Worm (Caenorhabditis elegans) whole organism, young adult: ENCODE measurements around the gene ceh-86.

Experiments used
- B0035.1 ChIP-seq: sonication (generic microtip); optimal IDR thresholded peaks from 2 replicates; lab custom pipeline; 2016; ENCODE audit warnings: missing genetic modification characterization, mild to moderate bottlenecking, missing compliant biosample characterization, missing genotype, missing genetic modification reagents
- B0336.3 ChIP-seq: fragments of 200-800 bp; sonication (Bioruptor generic); IDR thresholded peaks from 2 replicates; pipeline ENCODE4 v1.3.6; 2022; ENCODE audit warnings: missing genetic modification characterization, missing compliant biosample characterization
- C17E4.6 ChIP-seq: fragments of 200-800 bp; sonication (Bioruptor generic); IDR thresholded peaks from 2 replicates; pipeline ENCODE4 v1.3.6; 2022; ENCODE audit warnings: missing genetic modification reagents, missing genetic modification characterization, missing compliant biosample characterization
- D2030.7 ChIP-seq: fragments of 200-800 bp; sonication (Bioruptor generic); IDR thresholded peaks from 2 replicates; pipeline ENCODE4 v1.3.6; 2022; ENCODE audit warnings: missing genetic modification reagents, missing genetic modification characterization, missing compliant biosample characterization
- F57A8.1 ChIP-seq: fragments of 200-800 bp; sonication (Bioruptor generic); optimal IDR thresholded peaks from 2 replicates; lab custom pipeline; 2018; ENCODE audit warnings: mild to moderate bottlenecking, missing genetic modification characterization, moderate library complexity, missing compliant biosample characterization
- Y53F4B.3 ChIP-seq: fragments of 200-800 bp; sonication (Bioruptor generic); IDR thresholded peaks from 2 replicates; pipeline ENCODE4 v1.3.6; 2022; ENCODE audit warnings: missing genetic modification reagents, missing genetic modification characterization, missing compliant biosample characterization
- Y53G8AR.9 ChIP-seq: fragments of 200-800 bp; sonication (Bioruptor generic); conservative IDR thresholded peaks from 2 replicates; pipeline ENCODE4 v1.3.6; 2022; ENCODE audit warnings: missing genetic modification reagents, missing genetic modification characterization, missing compliant biosample characterization
- Y56A3A.18 ChIP-seq: fragments of 200-800 bp; sonication (Bioruptor generic); IDR thresholded peaks from 2 replicates; pipeline ENCODE4 v1.3.6; 2022; ENCODE audit warnings: missing genetic modification reagents, missing genetic modification characterization, missing compliant biosample characterization
- Y79H2A.3 ChIP-seq: fragments of 200-800 bp; sonication (Bioruptor generic); conservative IDR thresholded peaks from 2 replicates; pipeline ENCODE4 v1.3.6; 2022; ENCODE audit warnings: missing genetic modification reagents, missing genetic modification characterization, missing compliant biosample characterization
- akir-1 ChIP-seq: fragments of 200-800 bp; sonication (Bioruptor generic); optimal IDR thresholded peaks from 2 replicates; lab custom pipeline; 2018; ENCODE audit warnings: mild to moderate bottlenecking, missing genetic modification characterization, moderate library complexity, missing compliant biosample characterization
- aptf-2 ChIP-seq: fragments of 200-800 bp; sonication (Bioruptor generic); conservative IDR thresholded peaks from 2 replicates; pipeline ENCODE4 v1.3.6; 2022; ENCODE audit warnings: missing genetic modification reagents, missing genetic modification characterization, missing compliant biosample characterization
- attf-3 ChIP-seq: fragments of 200-800 bp; sonication (Bioruptor generic); conservative IDR thresholded peaks from 2 replicates; pipeline ENCODE4 v1.3.6; 2022; ENCODE audit warnings: missing genetic modification reagents, missing genetic modification characterization, missing compliant biosample characterization
- attf-5 ChIP-seq: fragments of 200-800 bp; sonication (Bioruptor generic); optimal IDR thresholded peaks from 2 replicates; lab custom pipeline; 2018; ENCODE audit warnings: mild to moderate bottlenecking, missing genetic modification characterization, missing compliant biosample characterization
- bed-2 ChIP-seq: fragments of 200-800 bp; sonication (Bioruptor generic); IDR thresholded peaks from 2 replicates; pipeline ENCODE4 v1.3.6; 2022; ENCODE audit warnings: missing genetic modification reagents, missing genetic modification characterization, missing compliant biosample characterization
- cebp-2 ChIP-seq: fragments of 200-800 bp; sonication (Bioruptor generic); IDR thresholded peaks from 2 replicates; pipeline ENCODE4 v1.3.6; 2022; ENCODE audit warnings: missing genetic modification characterization, missing compliant biosample characterization
- ceh-100 ChIP-seq: fragments of 200-800 bp; sonication (Bioruptor generic); IDR thresholded peaks from 2 replicates; pipeline ENCODE4 v1.3.6; 2022; ENCODE audit warnings: missing genetic modification reagents, missing genetic modification characterization, missing compliant biosample characterization
- ceh-27 ChIP-seq: fragments of 200-800 bp; sonication (Bioruptor generic); optimal IDR thresholded peaks from 2 replicates; lab custom pipeline; 2018; ENCODE audit warnings: mild to moderate bottlenecking, missing genetic modification characterization, moderate library complexity, missing compliant biosample characterization
- ceh-40 ChIP-seq: fragments of 200-800 bp; sonication (Bioruptor generic); IDR thresholded peaks from 2 replicates; pipeline ENCODE4 v1.3.6; 2022; ENCODE audit warnings: missing genetic modification characterization, missing compliant biosample characterization
- ceh-58 ChIP-seq: fragments of 200-800 bp; sonication (Bioruptor generic); IDR thresholded peaks from 2 replicates; pipeline ENCODE4 v1.3.6; 2022; ENCODE audit warnings: missing genetic modification characterization, missing compliant biosample characterization
- egl-44 ChIP-seq: fragments of 200-800 bp; sonication (Bioruptor generic); IDR thresholded peaks from 2 replicates; pipeline ENCODE4 v1.3.6; 2022; ENCODE audit warnings: missing genetic modification reagents, missing genetic modification characterization, missing compliant biosample characterization
- egrh-3 ChIP-seq: fragments of 200-800 bp; sonication (Bioruptor generic); IDR thresholded peaks from 2 replicates; pipeline ENCODE4 v1.3.6; 2022; ENCODE audit warnings: missing genetic modification reagents, missing genetic modification characterization, missing compliant biosample characterization
- fkh-3 ChIP-seq: sonication (generic microtip); optimal IDR thresholded peaks from 2 replicates; lab custom pipeline; 2016; ENCODE audit warnings: mild to moderate bottlenecking, missing genetic modification characterization, missing compliant biosample characterization
- him-1 ChIP-seq: sonication (generic microtip); optimal IDR thresholded peaks from 2 replicates; lab custom pipeline; 2016; ENCODE audit warnings: missing genotype, missing genetic modification reagents, missing genetic modification characterization, missing compliant biosample characterization
- hmg-1.2 ChIP-seq: fragments of 200-800 bp; sonication (Bioruptor generic); IDR thresholded peaks from 2 replicates; pipeline ENCODE4 v1.3.6; 2022; ENCODE audit warnings: missing genetic modification reagents, missing genetic modification characterization, missing compliant biosample characterization
- madf-3 ChIP-seq: fragments of 200-800 bp; sonication (Bioruptor generic); IDR thresholded peaks from 2 replicates; pipeline ENCODE4 v1.3.6; 2022; ENCODE audit warnings: missing genetic modification reagents, missing genetic modification characterization, missing compliant biosample characterization
- madf-8 ChIP-seq: fragments of 200-800 bp; sonication (Bioruptor generic); conservative IDR thresholded peaks from 2 replicates; pipeline ENCODE4 v1.3.6; 2022; ENCODE audit warnings: missing genetic modification reagents, missing genetic modification characterization, missing compliant biosample characterization
- mcd-1 ChIP-seq: fragments of 200-800 bp; sonication (Bioruptor generic); IDR thresholded peaks from 2 replicates; pipeline ENCODE4 v1.3.6; 2022; ENCODE audit warnings: missing genetic modification reagents, missing genetic modification characterization, missing compliant biosample characterization
- mes-4 ChIP-seq: sonication (generic microtip); optimal IDR thresholded peaks from 2 replicates; lab custom pipeline; 2016; ENCODE audit warnings: missing genotype, missing genetic modification characterization, missing compliant biosample characterization
- nfya-2 ChIP-seq: fragments of 200-800 bp; sonication (Bioruptor generic); IDR thresholded peaks from 2 replicates; pipeline ENCODE4 v1.3.6; 2022; ENCODE audit warnings: missing genetic modification reagents, missing genetic modification characterization, missing compliant biosample characterization
- nhr-179 ChIP-seq: sonication (generic microtip); optimal IDR thresholded peaks from 2 replicates; lab custom pipeline; 2016; ENCODE audit warnings: mild to moderate bottlenecking, missing genetic modification characterization, missing compliant biosample characterization
- nhr-27 ChIP-seq: fragments of 200-800 bp; sonication (Bioruptor generic); optimal IDR thresholded peaks from 2 replicates; lab custom pipeline; 2018; ENCODE audit warnings: mild to moderate bottlenecking, missing genetic modification characterization, moderate library complexity, missing compliant biosample characterization
- nhr-80 ChIP-seq: sonication (generic microtip); optimal IDR thresholded peaks from 2 replicates; lab custom pipeline; 2016; ENCODE audit warnings: missing genetic modification characterization, missing compliant biosample characterization
- rcor-1 ChIP-seq: fragments of 200-800 bp; sonication (Bioruptor generic); IDR thresholded peaks from 2 replicates; pipeline ENCODE4 v1.3.6; 2022; ENCODE audit warnings: missing genetic modification reagents, missing genetic modification characterization, missing compliant biosample characterization
- rpc-1 ChIP-seq, 2 experiments: fragments of 150-350 bp in 1 of 2; sonication (generic microtip) in 1 of 2; optimal IDR thresholded peaks; 2 replicates each; lab custom pipeline; 2014 to 2018; ENCODE audit warnings: missing biosample characterization in 1 of 2, missing genetic modification characterization in 1 of 2, missing genetic modification reagents in 1 of 2, missing genotype in 1 of 2
- snpc-4 ChIP-seq, 5 experiments: fragments of 150-350 bp in 1 of 5; sonication (generic microtip) in 4 of 5; optimal IDR thresholded peaks; 2 replicates each; lab custom pipeline; 2014 to 2018; ENCODE audit warnings: missing genetic modification characterization in 5 of 5, missing biosample characterization in 3 of 5, antibody characterized with exemption in 2 of 5, mild to moderate bottlenecking in 2 of 5, missing compliant biosample characterization in 2 of 5, missing genotype in 2 of 5, moderate library complexity in 2 of 5, missing genetic modification reagents in 1 of 5
- sptf-2 ChIP-seq: fragments of 200-800 bp; sonication (Bioruptor generic); optimal IDR thresholded peaks from 2 replicates; lab custom pipeline; 2018; ENCODE audit warnings: mild to moderate bottlenecking, missing genetic modification characterization, missing compliant biosample characterization
- tbx-9 ChIP-seq: sonication (generic microtip); optimal IDR thresholded peaks from 2 replicates; lab custom pipeline; 2016; ENCODE audit warnings: borderline replicate concordance, missing genetic modification characterization, inconsistent platforms, missing compliant biosample characterization
- ztf-22 ChIP-seq: fragments of 200-800 bp; sonication (Bioruptor generic); optimal IDR thresholded peaks from 2 replicates; lab custom pipeline; 2018; ENCODE audit warnings: mild to moderate bottlenecking, missing genetic modification characterization, moderate library complexity, missing compliant biosample characterization
- ztf-25 ChIP-seq: fragments of 200-800 bp; sonication (Bioruptor generic); IDR thresholded peaks from 2 replicates; pipeline ENCODE4 v1.3.6; 2022; ENCODE audit warnings: missing genetic modification reagents, missing genetic modification characterization, missing compliant biosample characterization
- ztf-28 ChIP-seq: fragments of 200-800 bp; sonication (Bioruptor generic); IDR thresholded peaks from 2 replicates; pipeline ENCODE4 v1.3.6; 2022; ENCODE audit warnings: missing genetic modification reagents, missing genetic modification characterization, missing compliant biosample characterization

ceh-86 gene

ce11 chrII:2385495-2385894 lies 46.4 kb downstream of the ceh-86 start, which contains the start of gene F16G10.9:
F16G10.9 (minus strand) TSS chrII:2385595.
- TF ChIP-seq ceh-100 (GFP tag; lab: Robert Waterston, UW) (no peak), snpc-4 (GFP tag; optimal IDR thresholded peaks at IDR 0.05; lab: Kevin White, UChicago) (no peak), snpc-4 (tag; optimal IDR thresholded peaks at IDR 0.05; lab: Kevin White, UChicago) (no peak)

- TF ChIP-seq F57A8.1 (no peak), ztf-28 (no peak), madf-8 (GFP tag; lab: Robert Waterston, UW) (no peak), mes-4 (tag; lab: Kevin White, UChicago) (no peak), nhr-80 (no peak), C17E4.6 (GFP tag; lab: Robert Waterston, UW) (no peak), mcd-1 (GFP tag; lab: Robert Waterston, UW) (no peak), hmg-1.2 (GFP tag; lab: Robert Waterston, UW) (no peak), tbx-9 (tag; lab: Kevin White, UChicago) (no peak), ztf-22 (GFP tag; lab: Kevin White, UChicago) (no peak), attf-3 (GFP tag; lab: Robert Waterston, UW) (no peak), him-1 (tag; lab: Kevin White, UChicago) (no peak), Y53G8AR.9 (GFP tag; lab: Robert Waterston, UW) (no peak), bed-2 (no peak), ztf-25 (no peak), akir-1 (GFP tag; lab: Kevin White, UChicago) (no peak)
- TF ChIP-seq, all 124 proteins: peak for 0
Measured at ce11 chrII:2383334-2383733, 48.5 kb downstream of the ceh-86 start, which contains the start of gene F16G10.8. F16G10.8 (minus strand) TSS chrII:2383434.

- TF ChIP-seq B0336.3 (GFP tag; lab: Robert Waterston, UW): no peak
- no peak for TF ChIP-seq Y79H2A.3 (GFP tag; lab: Robert Waterston, UW)
- no peak for TF ChIP-seq F57A8.1
- no peak for TF ChIP-seq fkh-3 (tag; lab: Kevin White, UChicago)
- TF ChIP-seq rpc-1 (optimal IDR thresholded peaks at IDR 0.05; lab: Kevin White, UChicago): no peak
- no peak for TF ChIP-seq rpc-1 (tag; optimal IDR thresholded peaks at IDR 0.05; lab: Kevin White, UChicago)
- TF ChIP-seq ceh-27: no peak
- TF ChIP-seq cebp-2 (GFP tag; lab: Robert Waterston, UW): no peak
Measured at ce11 chrII:2380174-2380573, 51.7 kb downstream of the ceh-86 start, which contains the start of gene F16G10.7. F16G10.7 (minus strand) TSS chrII:2380274.

- TF ChIP-seq egrh-3 (GFP tag; lab: Robert Waterston, UW): peak; percentile 55; the same call in 1 of the 2 replicates
- no peak for TF ChIP-seq nhr-27 (tag; lab: Kevin White, UChicago)
Measured at ce11 chrII:2379673-2380072, 52.2 kb downstream of the ceh-86 start.

- TF ChIP-seq hmg-1.2 (GFP tag; lab: Robert Waterston, UW) (no peak), madf-3 (GFP tag; lab: Robert Waterston, UW) (no peak), tbx-9 (tag; lab: Kevin White, UChicago) (no peak), B0035.1 (no peak), nfya-2 (GFP tag; lab: Robert Waterston, UW) (no peak), nhr-179 (no peak), aptf-2 (GFP tag; lab: Robert Waterston, UW) (no peak), ceh-58 (GFP tag; lab: Robert Waterston, UW) (no peak), madf-8 (GFP tag; lab: Robert Waterston, UW) (no peak), attf-5 (GFP tag; lab: Kevin White, UChicago) (peak; percentile 3), Y56A3A.18 (GFP tag; lab: Robert Waterston, UW) (peak; percentile 51; the same call in 1 of the 2 replicates), egl-44 (GFP tag; lab: Robert Waterston, UW) (peak; percentile 97), Y53F4B.3 (GFP tag; lab: Robert Waterston, UW) (no peak), sptf-2 (GFP tag; lab: Kevin White, UChicago) (peak; percentile 64), nhr-80 (peak; percentile 100), D2030.7 (GFP tag; lab: Robert Waterston, UW) (no peak), ceh-40 (GFP tag; lab: Robert Waterston, UW) (0 out of 2 replicates have a peak, but pooled peaks have one; percentile 2), rcor-1 (GFP tag; lab: Robert Waterston, UW) (no peak), F57A8.1 (no peak)
Measured at ce11 chrII:2378465-2379009, 53.3 kb downstream of the ceh-86 start.
